Worm (Caenorhabditis elegans) whole organism, early embryonic: ENCODE data around the gene hrpa-2.

Experiments
- B0310.2 ChIP-seq: sonication (generic microtip); optimal IDR thresholded peaks from 2 replicates; lab custom pipeline; 2016; ENCODE audit warnings: mild to moderate bottlenecking, missing genetic modification characterization, missing compliant biosample characterization
- F13C5.2 ChIP-seq: sonication (generic microtip); optimal IDR thresholded peaks from 2 replicates; lab custom pipeline; 2017; ENCODE audit warnings: mild to moderate bottlenecking, missing genetic modification characterization, inconsistent platforms, missing compliant biosample characterization
- aly-1 ChIP-seq: sonication (generic microtip); optimal IDR thresholded peaks from 2 replicates; lab custom pipeline; 2016; ENCODE audit warnings: missing genetic modification characterization, missing compliant biosample characterization
- ama-1 ChIP-seq: fragments of 150-350 bp; optimal IDR thresholded peaks from 2 replicates; lab custom pipeline; 2014
- ceh-13 ChIP-seq: fragments of 200-800 bp; sonication (Bioruptor generic); optimal IDR thresholded peaks from 2 replicates; lab custom pipeline; 2018; ENCODE audit warnings: mild to moderate bottlenecking, missing genetic modification characterization, missing compliant biosample characterization
- ceh-36 ChIP-seq: sonication (generic microtip); optimal IDR thresholded peaks from 2 replicates; lab custom pipeline; 2016; ENCODE audit warnings: missing genetic modification characterization, inconsistent platforms, missing compliant biosample characterization
- ets-7 ChIP-seq: sonication (generic microtip); optimal IDR thresholded peaks from 2 replicates; lab custom pipeline; 2016; ENCODE audit warnings: missing genotype, missing genetic modification characterization, missing compliant biosample characterization
- flt-1 ChIP-seq: fragments of 200-800 bp; sonication (Bioruptor generic); IDR thresholded peaks from 2 replicates; pipeline ENCODE4 v1.3.6; 2022; ENCODE audit warnings: missing genetic modification characterization, missing compliant biosample characterization
- hmbx-1 ChIP-seq: sonication (generic microtip); optimal IDR thresholded peaks from 2 replicates; lab custom pipeline; 2016; ENCODE audit warnings: mild to moderate bottlenecking, missing genetic modification characterization, missing compliant biosample characterization
- hmg-4 ChIP-seq: fragments of 200-800 bp; sonication (Bioruptor generic); optimal IDR thresholded peaks from 2 replicates; lab custom pipeline; 2018; ENCODE audit warnings: mild to moderate bottlenecking, missing genetic modification characterization, missing compliant biosample characterization
- hnd-1 ChIP-seq: sonication (generic microtip); optimal IDR thresholded peaks from 2 replicates; lab custom pipeline; 2016; ENCODE audit warnings: missing genetic modification characterization, missing compliant biosample characterization
- pes-1 ChIP-seq: fragments of 200-800 bp; sonication (Bioruptor generic); IDR thresholded peaks from 2 replicates; pipeline ENCODE4 v1.3.6; 2022; ENCODE audit warnings: missing genetic modification reagents, missing genetic modification characterization, missing compliant biosample characterization
- scrt-1 ChIP-seq: fragments of 200-800 bp; sonication (Bioruptor generic); IDR thresholded peaks from 2 replicates; pipeline ENCODE4 v1.3.6; 2022; ENCODE audit warnings: missing genetic modification characterization, missing compliant biosample characterization
- sea-1 ChIP-seq: fragments of 200-800 bp; sonication (Bioruptor generic); conservative IDR thresholded peaks from 2 replicates; pipeline ENCODE4 v1.3.6; 2022; ENCODE audit warnings: missing genetic modification characterization, missing compliant biosample characterization
- tbx-11 ChIP-seq: fragments of 200-800 bp; sonication (Bioruptor generic); IDR thresholded peaks from 2 replicates; pipeline ENCODE4 v1.3.6; 2022; ENCODE audit warnings: missing genetic modification characterization, missing compliant biosample characterization
- tbx-37 ChIP-seq: fragments of 200-800 bp; sonication (Bioruptor generic); conservative IDR thresholded peaks from 2 replicates; pipeline ENCODE4 v1.3.6; 2022; ENCODE audit warnings: missing genetic modification reagents, missing genetic modification characterization, missing compliant biosample characterization
- tra-4 ChIP-seq: sonication (generic microtip); optimal IDR thresholded peaks from 2 replicates; lab custom pipeline; 2017; ENCODE audit warnings: missing genetic modification characterization, missing compliant biosample characterization

Gene hrpa-2

DNA sequence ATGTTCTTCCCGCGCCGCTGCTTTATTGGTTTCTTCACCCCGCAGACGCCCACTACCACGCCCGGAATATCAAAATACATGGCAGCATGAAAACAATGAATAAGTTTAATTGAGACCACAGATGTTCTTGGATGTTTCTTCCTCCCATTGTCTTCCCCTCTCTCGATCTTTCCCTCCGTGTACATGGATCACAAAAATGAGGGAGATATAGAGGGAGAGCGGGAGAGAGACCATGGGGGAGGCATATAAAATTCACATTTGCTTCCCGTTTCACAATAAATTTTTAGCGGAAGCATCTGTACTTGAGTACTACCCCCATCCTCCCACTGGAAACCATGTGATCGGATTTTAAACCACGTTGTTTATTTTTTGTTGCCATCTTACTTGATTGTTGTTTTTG lies 22.8 kb upstream of the hrpa-2 start:
- no peak for TF ChIP-seq tra-4 (tag; lab: Kevin White, UChicago)
- TF ChIP-seq ceh-13 (GFP tag; lab: Kevin White, UChicago) = no peak
- TF ChIP-seq F13C5.2 (tag; lab: Kevin White, UChicago) = no peak
- no peak for TF ChIP-seq ceh-36 (tag; lab: Kevin White, UChicago)
- TF ChIP-seq hmg-4 (GFP tag; lab: Kevin White, UChicago) = no peak
- TF ChIP-seq pes-1 (GFP tag; lab: Robert Waterston, UW) = no peak

- TF ChIP-seq aly-1 (tag; lab: Kevin White, UChicago) = no peak
- TF ChIP-seq ets-7 (tag; lab: Kevin White, UChicago) = no peak
Observed at ce11 chrX:5195462-5196160, 20.6 kb upstream of the hrpa-2 start, which contains the start of gene pqn-62. Gene pqn-62, plus strand, starts transcription at chrX:5196110.

- TF ChIP-seq tra-4 (tag; lab: Kevin White, UChicago) (no peak), ceh-36 (tag; lab: Kevin White, UChicago) (no peak), ets-7 (tag; lab: Kevin White, UChicago) (no peak), sea-1 (GFP tag; lab: Robert Waterston, UW) (no peak), ama-1 (lab: Kevin White, UChicago) (no peak), tbx-11 (no peak), scrt-1 (GFP tag; lab: Robert Waterston, UW) (no peak), flt-1 (GFP tag; lab: Robert Waterston, UW) (no peak), B0310.2 (tag; lab: Kevin White, UChicago) (no peak), tbx-37 (no peak), hmg-4 (GFP tag; lab: Kevin White, UChicago) (no peak), hnd-1 (no peak), ceh-13 (GFP tag; lab: Kevin White, UChicago) (no peak), aly-1 (tag; lab: Kevin White, UChicago) (no peak), pes-1 (GFP tag; lab: Robert Waterston, UW) (no peak), F13C5.2 (tag; lab: Kevin White, UChicago) (no peak), hmbx-1 (tag; lab: Kevin White, UChicago) (no peak)
Observed at ce11 chrX:5197440-5197839, 18.7 kb upstream of the hrpa-2 start.

- TF ChIP-seq F13C5.2 (tag; lab: Kevin White, UChicago) = no peak
- TF ChIP-seq tbx-37 = no peak
- TF ChIP-seq hmg-4 (GFP tag; lab: Kevin White, UChicago) = no peak
- TF ChIP-seq ama-1 (lab: Kevin White, UChicago) = no peak
- TF ChIP-seq ets-7 (tag; lab: Kevin White, UChicago) = no peak
- TF ChIP-seq tbx-11 = no peak
- no peak for TF ChIP-seq ceh-36 (tag; lab: Kevin White, UChicago)
- TF ChIP-seq aly-1 (tag; lab: Kevin White, UChicago) = no peak
- TF ChIP-seq hnd-1 = no peak
- TF ChIP-seq ceh-13 (GFP tag; lab: Kevin White, UChicago) = no peak
- TF ChIP-seq B0310.2 (tag; lab: Kevin White, UChicago) = no peak
- no peak for TF ChIP-seq tra-4 (tag; lab: Kevin White, UChicago)
- no peak for TF ChIP-seq scrt-1 (GFP tag; lab: Robert Waterston, UW)
- no peak for TF ChIP-seq hmbx-1 (tag; lab: Kevin White, UChicago)
Observed at ce11 chrX:5199245-5199644, 16.9 kb upstream of the hrpa-2 start.

- TF ChIP-seq aly-1 (tag; lab: Kevin White, UChicago) = no peak
- TF ChIP-seq scrt-1 (GFP tag; lab: Robert Waterston, UW) = no peak
- no peak for TF ChIP-seq ceh-36 (tag; lab: Kevin White, UChicago)
- no peak for TF ChIP-seq B0310.2 (tag; lab: Kevin White, UChicago)
- no peak for TF ChIP-seq hnd-1
- no peak for TF ChIP-seq ets-7 (tag; lab: Kevin White, UChicago)
- TF ChIP-seq tbx-11 = no peak
- TF ChIP-seq sea-1 (GFP tag; lab: Robert Waterston, UW) = no peak
- no peak for TF ChIP-seq hmg-4 (GFP tag; lab: Kevin White, UChicago)
Observed at ce11 chrX:5199825-5200373, 16.3 kb upstream of the hrpa-2 start.

- TF ChIP-seq ama-1 (lab: Kevin White, UChicago) (no peak), F13C5.2 (tag; lab: Kevin White, UChicago) (no peak), ceh-13 (GFP tag; lab: Kevin White, UChicago) (no peak), B0310.2 (tag; lab: Kevin White, UChicago) (no peak), aly-1 (tag; lab: Kevin White, UChicago) (no peak), hmg-4 (GFP tag; lab: Kevin White, UChicago) (no peak), ceh-36 (tag; lab: Kevin White, UChicago) (no peak), flt-1 (GFP tag; lab: Robert Waterston, UW) (no peak), sea-1 (GFP tag; lab: Robert Waterston, UW) (no peak)
Observed at ce11 chrX:5201860-5202259, 14.3 kb upstream of the hrpa-2 start.

- TF ChIP-seq aly-1 (tag; lab: Kevin White, UChicago) = no peak
- TF ChIP-seq ama-1 (lab: Kevin White, UChicago) = no peak
- no peak for TF ChIP-seq hmbx-1 (tag; lab: Kevin White, UChicago)
- no peak for TF ChIP-seq ets-7 (tag; lab: Kevin White, UChicago)
- no peak for TF ChIP-seq ceh-13 (GFP tag; lab: Kevin White, UChicago)
- TF ChIP-seq tbx-37 = no peak
- TF ChIP-seq scrt-1 (GFP tag; lab: Robert Waterston, UW) = no peak
- TF ChIP-seq tbx-11 = no peak
- TF ChIP-seq hmg-4 (GFP tag; lab: Kevin White, UChicago) = no peak
- TF ChIP-seq F13C5.2 (tag; lab: Kevin White, UChicago) = no peak
- TF ChIP-seq B0310.2 (tag; lab: Kevin White, UChicago) = no peak
- no peak for TF ChIP-seq flt-1 (GFP tag; lab: Robert Waterston, UW)
- TF ChIP-seq sea-1 (GFP tag; lab: Robert Waterston, UW) = no peak
- no peak for TF ChIP-seq tra-4 (tag; lab: Kevin White, UChicago)
Observed at ce11 chrX:5202399-5202798, 13.8 kb upstream of the hrpa-2 start.
